Fruit fly (Drosophila melanogaster) whole organism, prepupa: ENCODE results near the gene CG6650.

Source experiments
- CG10669 ChIP-seq: fragments of 200-800 bp; sonication (Bioruptor generic); optimal IDR thresholded peaks from 3 replicates; lab custom pipeline; 2018; ENCODE audit warnings: missing biosample characterization, mild to moderate bottlenecking, missing genetic modification characterization, moderate library complexity
- CG15336 ChIP-seq: fragments of 200-800 bp; sonication (Bioruptor generic); IDR thresholded peaks from 2 replicates; pipeline ENCODE4 v1.3.6; 2022; ENCODE audit warnings: missing biosample characterization, missing genetic modification characterization
- CG16779 ChIP-seq: fragments of 200-800 bp; sonication (Bioruptor generic); optimal IDR thresholded peaks from 3 replicates; lab custom pipeline; 2017; ENCODE audit warnings: missing biosample characterization, mild to moderate bottlenecking, missing genetic modification characterization
- CG6163 ChIP-seq: fragments of 200-800 bp; sonication (Bioruptor generic); IDR thresholded peaks from 3 replicates; pipeline ENCODE4 v1.3.6; 2022; ENCODE audit warnings: missing biosample characterization, missing genetic modification characterization
- CG6276 ChIP-seq: fragments of 200-800 bp; sonication (Bioruptor generic); optimal IDR thresholded peaks from 2 replicates; lab custom pipeline; 2017; ENCODE audit warnings: missing biosample characterization, mild to moderate bottlenecking, missing genetic modification characterization
- Hr4 ChIP-seq: fragments of 200-800 bp; sonication (Bioruptor generic); optimal IDR thresholded peaks from 3 replicates; lab custom pipeline; 2016; ENCODE audit warnings: missing biosample characterization, missing genetic modification characterization
- Lpt ChIP-seq: fragments of 200-800 bp; sonication (Bioruptor generic); optimal IDR thresholded peaks from 3 replicates; lab custom pipeline; 2016; ENCODE audit warnings: missing biosample characterization, missing genetic modification characterization
- Sox102F ChIP-seq: fragments of 200-800 bp; sonication (Bioruptor generic); optimal IDR thresholded peaks from 2 replicates; lab custom pipeline; 2016; ENCODE audit warnings: missing biosample characterization, mild to moderate bottlenecking, missing genetic modification characterization
- Sox14 ChIP-seq: fragments of 200-800 bp; sonication (Bioruptor generic); optimal IDR thresholded peaks from 3 replicates; lab custom pipeline; 2016; ENCODE audit warnings: missing biosample characterization, missing genetic modification characterization
- lz ChIP-seq: fragments of 200-800 bp; sonication (Bioruptor generic); optimal IDR thresholded peaks from 3 replicates; lab custom pipeline; 2016; ENCODE audit warnings: missing biosample characterization, missing genetic modification characterization
- pdm3 ChIP-seq: fragments of 200-800 bp; sonication (Bioruptor generic); optimal IDR thresholded peaks from 3 replicates; lab custom pipeline; 2016; ENCODE audit warnings: missing biosample characterization, missing genetic modification characterization
- salr ChIP-seq, 2 experiments: fragments of 200-800 bp; sonication (Bioruptor generic); optimal IDR thresholded peaks; 3 replicates each; lab custom pipeline; 2016 to 2018; ENCODE audit warnings: missing biosample characterization in 2 of 2, missing genetic modification characterization in 2 of 2, mild to moderate bottlenecking in 1 of 2
- topi ChIP-seq: fragments of 200-800 bp; sonication (Bioruptor generic); optimal IDR thresholded peaks from 3 replicates; lab custom pipeline; 2016; ENCODE audit warnings: missing biosample characterization, missing genetic modification characterization
- vri ChIP-seq: fragments of 200-800 bp; sonication (Bioruptor generic); optimal IDR thresholded peaks from 3 replicates; lab custom pipeline; 2016; ENCODE audit warnings: missing biosample characterization, mild to moderate bottlenecking, missing genetic modification characterization

dm6 chr3L:14034476-14034875 lies 3.2 kb downstream of the CG6650 start, which contains the start of gene CG6661:
- TF ChIP-seq pdm3 (no peak), CG6276 (GFP tag; lab: Kevin White, UChicago) (no peak), lz (GFP tag; lab: Kevin White, UChicago) (no peak), Sox14 (no peak), Hr4 (no peak), CG15336 (no peak), CG16779 (tag; lab: Kevin White, UChicago) (no peak), vri (GFP tag; lab: Kevin White, UChicago) (no peak), Sox102F (GFP tag; lab: Kevin White, UChicago) (no peak), Lpt (GFP tag; lab: Kevin White, UChicago) (no peak), salr (GFP tag; optimal IDR thresholded peaks at IDR 0.05; lab: Kevin White, UChicago) (no peak), topi (GFP tag; lab: Kevin White, UChicago) (no peak), CG6163 (no peak), CG10669 (GFP tag; lab: Kevin White, UChicago) (no peak)
